Fruit fly (Drosophila melanogaster) Kc167 (cell line): ENCODE results near the gene indra.

Source experiments
- Sin3A ChIP-seq: fragments of >200 bp; optimal IDR thresholded peaks from 2 replicates; lab custom pipeline; 2018; ENCODE audit warnings: missing external identifiers
- h ChIP-seq: fragments of >200 bp; optimal IDR thresholded peaks from 3 replicates; lab custom pipeline; 2018; ENCODE audit warnings: missing external identifiers
- insv ChIP-seq: fragments of >200 bp; optimal IDR thresholded peaks from 3 replicates; lab custom pipeline; 2018; ENCODE audit warnings: missing external identifiers
- psq ChIP-seq: fragments of >200 bp; optimal IDR thresholded peaks from 2 replicates; lab custom pipeline; 2017; ENCODE audit warnings: missing external identifiers

DNA sequence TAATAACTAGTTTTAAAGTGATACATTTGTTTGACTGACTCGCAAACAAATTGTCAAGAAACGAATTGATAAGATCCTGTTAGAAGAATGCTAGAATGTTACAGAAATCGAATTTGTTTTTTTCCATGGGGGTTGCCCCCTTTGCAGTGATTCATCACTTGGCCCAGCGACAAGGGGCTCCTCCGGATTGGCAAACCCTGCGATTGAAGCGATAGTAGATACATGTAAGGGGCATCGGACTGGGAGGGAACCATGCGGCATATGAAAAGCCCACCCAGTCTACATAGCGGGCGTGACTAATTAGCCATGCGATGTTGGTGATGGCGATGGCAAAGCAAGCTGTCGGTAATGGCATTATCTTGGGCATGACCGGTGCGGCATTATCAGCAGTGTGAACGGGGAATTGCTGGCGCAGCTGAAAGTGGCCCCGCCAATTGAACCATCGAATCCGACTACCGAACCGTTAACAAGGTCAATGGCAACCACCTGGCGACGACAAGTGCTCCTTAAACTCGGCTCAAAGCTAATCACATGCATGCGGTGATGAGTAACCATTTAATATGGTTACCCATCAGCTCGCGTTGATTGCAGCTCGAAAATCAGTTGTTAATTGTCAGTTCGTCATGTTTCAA, 4.9 kb upstream of the indra start:
- TF ChIP-seq h (no peak), Sin3A (no peak), insv (no peak), psq (lab: Kevin White, UChicago) (no peak)
